Worm (Caenorhabditis elegans): ENCODE results near the gene nhr-282.
A peak's percentile ranks its signal among the peaks of the same experiment; 100 is the strongest.

Gene nhr-282

ce11 chrV:15810446-15810845 is 1.6 kb upstream of the nhr-282 start, which contains the start of gene F54B8.1:
F54B8.1 (plus strand) TSS chrV:15810746.
- TF ChIP-seq tlp-1 (tag; optimal IDR thresholded peaks at IDR 0.05) (no peak), hpl-2 (GFP tag; optimal IDR thresholded peaks at IDR 0.05) (no peak), ztf-11 (tag; optimal IDR thresholded peaks at IDR 0.05) (no peak), unc-86 (tag; optimal IDR thresholded peaks at IDR 0.05) (no peak), xbp-1 (tag; optimal IDR thresholded peaks at IDR 0.05) (no peak)

DNA sequence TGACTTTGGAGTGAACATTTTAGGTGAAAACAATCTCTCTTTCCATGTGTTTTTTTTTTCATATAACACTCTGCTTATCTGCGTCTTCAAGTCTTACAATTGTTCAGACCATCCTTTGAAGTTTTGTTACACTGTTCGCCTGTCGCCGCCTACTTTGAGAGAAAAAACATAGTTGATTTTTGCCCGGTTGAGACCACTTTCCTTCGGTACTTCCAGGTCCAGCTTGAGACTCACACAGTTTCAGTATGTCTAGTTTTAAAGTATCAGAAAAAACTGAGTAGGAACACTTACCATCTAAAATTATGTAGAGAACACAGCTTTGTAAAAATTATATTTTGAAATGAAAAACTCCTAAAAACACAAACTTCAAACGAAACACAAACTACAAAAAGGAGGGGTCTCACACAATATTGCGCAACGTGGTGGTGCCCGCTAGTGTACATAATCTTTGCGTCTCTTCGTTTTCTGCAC is 3.9 kb downstream of the nhr-282 start, which contains the start of the genes fbxa-69 and F54B8.4:
Gene fbxa-69 (minus strand): TSS at position 10 of the 471 bp plus-strand sequence.
Gene F54B8.4 (plus strand): TSS at position 421 of the 471 bp plus-strand sequence.
- peak; percentile 31 for TF ChIP-seq nhr-85 (tag)
- TF ChIP-seq xbp-1 (tag; optimal IDR thresholded peaks at IDR 0.05), result no peak
- no peak for TF ChIP-seq pag-3 (tag; optimal IDR thresholded peaks at IDR 0.05; ENCODE audit: borderline replicate concordance, insufficient read depth)
- TF ChIP-seq lin-35 (GFP tag; optimal IDR thresholded peaks at IDR 0.05), result peak in 1 of 2 experiments; percentile 5
- TF ChIP-seq blmp-1 (tag; optimal IDR thresholded peaks at IDR 0.05), result peak; percentile 46
- TF ChIP-seq efl-1 (optimal IDR thresholded peaks at IDR 0.05), result no peak
- peak in 1 of 2 experiments; percentile 92 for TF ChIP-seq efl-1 (GFP tag; optimal IDR thresholded peaks at IDR 0.05 in 1 of 2)
- no peak for TF ChIP-seq swsn-7 (tag; optimal IDR thresholded peaks at IDR 0.05)
- no peak for TF ChIP-seq unc-30 (tag; optimal IDR thresholded peaks at IDR 0.05)
- no peak for TF ChIP-seq ztf-11 (tag; optimal IDR thresholded peaks at IDR 0.05)

- no peak for TF ChIP-seq unc-62 (GFP tag; optimal IDR thresholded peaks at IDR 0.05)
- no peak for TF ChIP-seq ceh-88 (GFP tag; IDR thresholded peaks at IDR 0.05)
- TF ChIP-seq lin-14 (GFP tag; optimal IDR thresholded peaks at IDR 0.05), result no peak
- no peak for TF ChIP-seq lin-39 (tag; optimal IDR thresholded peaks at IDR 0.05)
- no peak for TF ChIP-seq nhr-20 (tag; optimal IDR thresholded peaks at IDR 0.05)
- no peak for TF ChIP-seq lin-13 (GFP tag; optimal IDR thresholded peaks at IDR 0.05)
- no peak for TF ChIP-seq xbp-1 (tag; optimal IDR thresholded peaks at IDR 0.05)
- TF ChIP-seq mab-9 (GFP tag; IDR thresholded peaks at IDR 0.05), result no peak
- no peak for TF ChIP-seq lsy-2 (tag; optimal IDR thresholded peaks at IDR 0.05)
- TF ChIP-seq ceh-63 (GFP tag; optimal IDR thresholded peaks at IDR 0.05), result no peak
- no peak for TF ChIP-seq efl-1 (optimal IDR thresholded peaks at IDR 0.05)
- no peak for TF ChIP-seq efl-1 (GFP tag; optimal IDR thresholded peaks at IDR 0.05 in 1 of 2)
- TF ChIP-seq C16A3.4 (tag; optimal IDR thresholded peaks at IDR 0.05), result no peak
- TF ChIP-seq snu-23 (GFP tag; optimal IDR thresholded peaks at IDR 0.05), result no peak
- TF ChIP-seq isw-1 (GFP tag; IDR thresholded peaks at IDR 0.05), result no peak
- TF ChIP-seq mdl-1 (tag; optimal IDR thresholded peaks at IDR 0.05), result no peak
- TF ChIP-seq ztf-4 (tag; optimal IDR thresholded peaks at IDR 0.05), result no peak
- TF ChIP-seq elt-3 (tag; optimal IDR thresholded peaks at IDR 0.05), result no peak
- TF ChIP-seq pqm-1 (tag; optimal IDR thresholded peaks at IDR 0.05), result no peak
These were observed 5.7 kb downstream of the nhr-282 start, which contains the start of gene abf-3 for ce11 chrV:15817746-15818145. abf-3 (minus strand) TSS chrV:15817846.

DNA sequence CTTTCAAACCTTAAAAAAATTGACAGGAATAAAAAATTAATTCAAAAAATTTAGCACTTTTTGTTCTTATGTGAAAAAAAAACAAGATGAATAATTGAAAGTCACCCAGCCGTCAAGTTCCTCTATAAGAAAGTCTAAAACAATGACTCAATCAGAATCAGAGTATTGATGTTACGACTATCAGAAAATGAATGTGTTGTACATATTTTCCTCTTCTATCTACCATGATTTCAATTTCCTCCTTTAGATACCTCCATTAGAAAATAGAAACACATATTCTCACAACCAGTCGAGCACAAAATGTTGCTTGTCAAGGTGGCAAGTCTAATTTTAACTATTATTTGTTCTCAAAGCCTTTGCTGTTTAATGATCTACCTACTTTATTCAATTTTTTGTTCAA is 7.9 kb downstream of the nhr-282 start, which contains the start of gene srbc-48:
Gene srbc-48 (plus strand): TSS at position 301 of the 400 bp plus-strand sequence.
- no peak for TF ChIP-seq hlh-4 (tag; optimal IDR thresholded peaks at IDR 0.05)

- TF ChIP-seq efl-1 (optimal IDR thresholded peaks at IDR 0.05), result no peak
- peak in 1 of 2 experiments; percentile 42 for TF ChIP-seq efl-1 (GFP tag; optimal IDR thresholded peaks at IDR 0.05 in 1 of 2)
- TF ChIP-seq skn-1 (tag; optimal IDR thresholded peaks at IDR 0.05), result no peak
These were observed 9.3 kb downstream of the nhr-282 start, which contains the start of gene srbc-49 for ce11 chrV:15821398-15821797. srbc-49 (plus strand) TSS chrV:15821698.

DNA sequence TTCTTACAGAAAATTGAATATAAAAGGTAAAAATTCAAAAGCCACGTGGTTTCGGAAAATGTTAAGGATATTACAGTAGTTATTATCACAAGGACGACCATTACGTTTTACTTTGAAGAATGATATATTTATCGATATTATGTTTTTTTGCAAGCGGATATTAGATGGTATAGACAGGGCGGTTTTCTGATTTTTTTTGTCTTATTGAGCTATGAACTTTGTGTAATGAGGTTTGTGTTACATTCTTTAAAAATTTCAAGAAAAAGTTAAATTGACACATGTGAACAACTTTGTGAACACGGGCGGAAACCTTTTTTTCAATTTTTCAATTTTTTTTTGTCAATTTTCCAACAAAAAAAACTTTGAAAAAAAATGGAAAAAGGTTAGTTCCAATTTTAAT is 12.8 kb downstream of the nhr-282 start, which contains the start of gene srbc-50:
Gene srbc-50 (minus strand): TSS at position 101 of the 400 bp plus-strand sequence.
- TF ChIP-seq unc-30 (tag; optimal IDR thresholded peaks at IDR 0.05) (no peak), nhr-20 (tag; optimal IDR thresholded peaks at IDR 0.05) (no peak), mep-1 (tag; optimal IDR thresholded peaks at IDR 0.05) (no peak), egl-27 (tag; optimal IDR thresholded peaks at IDR 0.05) (no peak), vab-15 (tag; optimal IDR thresholded peaks at IDR 0.05) (no peak), mab-9 (GFP tag; IDR thresholded peaks at IDR 0.05) (no peak)

All from whole organism, L1 larva.